Fruit fly (Drosophila melanogaster): ENCODE results near the gene CheB93a.
A peak's percentile ranks its signal among the peaks of the same experiment; 100 is the strongest.

Gene CheB93a

dm6 chr3R:21446334-21446733 lies 39.1 kb downstream of the CheB93a start, which contains the start of gene lbe (continued):
- no peak for TF ChIP-seq sisA (GFP tag; IDR thresholded peaks at IDR 0.05)
- TF ChIP-seq esg (GFP tag; conservative IDR thresholded peaks at IDR 0.05) = no peak
- peak; percentile 89 for TF ChIP-seq Adf1 (GFP tag; IDR thresholded peaks at IDR 0.05)
- TF ChIP-seq rib (GFP tag; IDR thresholded peaks at IDR 0.05) = peak; percentile 49; the same call in 1 of the 2 replicates
- TF ChIP-seq Usf (GFP tag; optimal IDR thresholded peaks at IDR 0.05) = no peak
- no peak for TF ChIP-seq MTF-1 (GFP tag; optimal IDR thresholded peaks at IDR 0.05; ENCODE audit: borderline replicate concordance)
- no peak for TF ChIP-seq usp (GFP tag; optimal IDR thresholded peaks at IDR 0.05)
- TF ChIP-seq da (GFP tag; optimal IDR thresholded peaks at IDR 0.05) = no peak
- TF ChIP-seq HLH4C (GFP tag; IDR thresholded peaks at IDR 0.05; ENCODE audit: partially characterized antibody) = no peak; the same call in 2 of the 3 replicates
- TF ChIP-seq br (optimal IDR thresholded peaks at IDR 0.05) = no peak
- TF ChIP-seq CG16779 (GFP tag; IDR thresholded peaks at IDR 0.05) = no peak
- TF ChIP-seq Hmr (GFP tag; optimal IDR thresholded peaks at IDR 0.05) = no peak
- no peak for TF ChIP-seq CG2199 (GFP tag; IDR thresholded peaks at IDR 0.05)
- no peak for TF ChIP-seq CG11093 (GFP tag; IDR thresholded peaks at IDR 0.05)
- peak; percentile 39; the same call in 1 of the 2 replicates for TF ChIP-seq hbn (GFP tag; IDR thresholded peaks at IDR 0.05; ENCODE audit: partially characterized antibody)
- TF ChIP-seq Bgb (GFP tag; IDR thresholded peaks at IDR 0.05; ENCODE audit: partially characterized antibody) = no peak; the same call in 1 of the 2 replicates
- TF ChIP-seq hth (optimal IDR thresholded peaks at IDR 0.05) = no peak
- peak; percentile 65 for TF ChIP-seq Med (GFP tag)
- no peak for TF ChIP-seq fd96Cb (tag; optimal IDR thresholded peaks at IDR 0.05)
- no peak for TF ChIP-seq Max (GFP tag; optimal IDR thresholded peaks at IDR 0.05)
- TF ChIP-seq CG5953 (GFP tag; IDR thresholded peaks at IDR 0.05) = no peak
- no peak for TF ChIP-seq C15 (GFP tag; IDR thresholded peaks at IDR 0.05)
- no peak for TF ChIP-seq CG12236 (GFP tag; optimal IDR thresholded peaks at IDR 0.05)
- no peak for TF ChIP-seq gem (tag; optimal IDR thresholded peaks at IDR 0.05)
- no peak for TF ChIP-seq sc (optimal IDR thresholded peaks at IDR 0.05)
- no peak for TF ChIP-seq sc (GFP tag; optimal IDR thresholded peaks at IDR 0.05)
- no peak for TF ChIP-seq Mad (GFP tag; optimal IDR thresholded peaks at IDR 0.05)
- no peak for TF ChIP-seq CG6813 (GFP tag; optimal IDR thresholded peaks at IDR 0.05)
- TF ChIP-seq Dbx (GFP tag; IDR thresholded peaks at IDR 0.05) = no peak
- TF ChIP-seq CG14050 (GFP tag; IDR thresholded peaks at IDR 0.05) = no peak
- TF ChIP-seq pb (GFP tag; optimal IDR thresholded peaks at IDR 0.05) = peak; percentile 72
- TF ChIP-seq CG13775 (GFP tag; optimal IDR thresholded peaks at IDR 0.05) = no peak
- no peak for TF ChIP-seq CG15514 (GFP tag; optimal IDR thresholded peaks at IDR 0.05)
- TF ChIP-seq CG4617 (GFP tag; optimal IDR thresholded peaks at IDR 0.05; ENCODE audit: borderline replicate concordance) = no peak
- no peak for TF ChIP-seq CG8765 (GFP tag; IDR thresholded peaks at IDR 0.05)
- TF ChIP-seq Hr51 (GFP tag; optimal IDR thresholded peaks at IDR 0.05) = no peak
- no peak for TF ChIP-seq pnt (GFP tag; optimal IDR thresholded peaks at IDR 0.05)
- peak; percentile 43; the same call in 1 of the 2 replicates for TF ChIP-seq nerfin-2 (GFP tag; IDR thresholded peaks at IDR 0.05; ENCODE audit: partially characterized antibody)
- no peak for TF ChIP-seq nerfin-1 (tag; optimal IDR thresholded peaks at IDR 0.05)
- TF ChIP-seq stwl (tag; optimal IDR thresholded peaks at IDR 0.05) = no peak
- TF ChIP-seq CG9932 (GFP tag; IDR thresholded peaks at IDR 0.05) = no peak
- TF ChIP-seq CG11398 (GFP tag; optimal IDR thresholded peaks at IDR 0.05) = no peak
- TF ChIP-seq CG10366 (GFP tag; IDR thresholded peaks at IDR 0.05) = no peak
- TF ChIP-seq CG3838 (GFP tag; optimal IDR thresholded peaks at IDR 0.05) = no peak
- TF ChIP-seq nau (GFP tag; optimal IDR thresholded peaks at IDR 0.05) = no peak
- no peak for TF ChIP-seq Fer3 (tag; optimal IDR thresholded peaks at IDR 0.05)
- TF ChIP-seq CG6689 (GFP tag; IDR thresholded peaks at IDR 0.05) = no peak
- TF ChIP-seq CG13624 (GFP tag; optimal IDR thresholded peaks at IDR 0.05) = peak; percentile 3
- TF ChIP-seq CG10565 (GFP tag; optimal IDR thresholded peaks at IDR 0.05) = no peak
- TF ChIP-seq slbo (GFP tag; IDR thresholded peaks at IDR 0.05) = no peak
- no peak for TF ChIP-seq scrt (GFP tag; optimal IDR thresholded peaks at IDR 0.05)
- TF ChIP-seq Abd-B (GFP tag; optimal IDR thresholded peaks at IDR 0.05) = no peak
